Worm (Caenorhabditis elegans) whole organism, midembryonic: ENCODE results near the gene C27H5.12.

ENCODE experiments used
- T22C8.4 ChIP-seq: fragments of 200-800 bp; sonication (Bioruptor generic); IDR thresholded peaks from 2 replicates; pipeline ENCODE4 v1.3.6; 2022; ENCODE audit warnings: missing genetic modification characterization, missing compliant biosample characterization
- cog-1 ChIP-seq: sonication (generic microtip); optimal IDR thresholded peaks from 2 replicates; lab custom pipeline; 2016; ENCODE audit warnings: missing genetic modification characterization, missing compliant biosample characterization
- flt-1 ChIP-seq: fragments of 200-800 bp; sonication (Bioruptor generic); IDR thresholded peaks from 2 replicates; pipeline ENCODE4 v1.3.6; 2022; ENCODE audit warnings: missing genetic modification characterization, missing compliant biosample characterization
- klf-2 ChIP-seq: fragments of 200-800 bp; sonication (Bioruptor generic); conservative IDR thresholded peaks from 2 replicates; pipeline ENCODE4 v1.3.6; 2022; ENCODE audit warnings: missing genetic modification reagents, missing genetic modification characterization, missing compliant biosample characterization
- ref-1 ChIP-seq: fragments of 200-800 bp; sonication (Bioruptor generic); conservative IDR thresholded peaks from 2 replicates; pipeline ENCODE4 v1.3.6; 2022; ENCODE audit warnings: missing genetic modification reagents, missing genetic modification characterization, missing compliant biosample characterization
- tab-1 ChIP-seq: fragments of 200-800 bp; sonication (Bioruptor generic); IDR thresholded peaks from 2 replicates; pipeline ENCODE4 v1.3.6; 2022; ENCODE audit warnings: missing genetic modification characterization, missing compliant biosample characterization
- ztf-23 ChIP-seq: fragments of 200-800 bp; sonication (Bioruptor generic); IDR thresholded peaks from 2 replicates; pipeline ENCODE4 v1.3.6; 2022; ENCODE audit warnings: missing genetic modification reagents, missing genetic modification characterization, missing compliant biosample characterization
- ztf-29 ChIP-seq: fragments of 200-800 bp; sonication (Bioruptor generic); IDR thresholded peaks from 2 replicates; pipeline ENCODE4 v1.3.6; 2022; ENCODE audit warnings: missing genetic modification reagents, missing genetic modification characterization, missing compliant biosample characterization

DNA sequence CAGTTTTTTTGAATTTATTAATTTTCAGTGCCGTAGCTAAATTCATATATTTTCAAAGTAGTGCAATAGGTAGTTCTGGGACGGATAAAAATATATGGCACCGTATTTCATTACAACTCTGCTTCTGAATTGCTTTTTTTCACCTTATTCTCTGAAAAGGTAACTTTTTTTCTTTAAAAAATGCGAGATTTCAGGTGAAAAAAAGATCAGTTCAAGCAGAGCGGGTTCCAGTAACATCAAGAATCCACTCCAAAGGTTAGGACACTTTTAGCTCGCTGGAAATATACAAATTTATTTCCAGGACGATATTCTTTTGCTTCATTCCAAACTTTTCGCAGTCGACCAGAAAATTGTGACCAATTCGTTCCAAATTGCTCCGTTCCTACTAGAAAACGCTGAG lies 13.3 kb downstream of the C27H5.12 start, which contains the start of gene T07F8.1:
- TF ChIP-seq flt-1 (GFP tag; lab: Robert Waterston, UW) (no peak), cog-1 (tag; lab: Kevin White, UChicago) (no peak), T22C8.4 (no peak), klf-2 (GFP tag; lab: Robert Waterston, UW) (no peak), tab-1 (no peak), ztf-29 (GFP tag; lab: Robert Waterston, UW) (no peak), ref-1 (GFP tag; lab: Robert Waterston, UW) (no peak), ztf-23 (GFP tag; lab: Robert Waterston, UW) (no peak)
